Fruit fly (Drosophila melanogaster) whole organism, adult: Measurements from ENCODE around the gene CG34298.

Experiments used
- cic ChIP-seq: fragments of 200-800 bp; sonication (Bioruptor generic); optimal IDR thresholded peaks from 2 replicates; lab custom pipeline; 2017; ENCODE audit warnings: missing biosample characterization, mild to moderate bottlenecking, missing genetic modification characterization, moderate library complexity
- kay ChIP-seq: fragments of 200-800 bp; sonication (Bioruptor generic); peaks from one replicate; lab custom pipeline; 2016; ENCODE audit warnings: missing biosample characterization, missing genetic modification characterization, borderline replicate concordance
- pad ChIP-seq: fragments of 200-800 bp; sonication (Bioruptor generic); optimal IDR thresholded peaks from 3 replicates; lab custom pipeline; 2017; ENCODE audit warnings: missing biosample characterization, missing genetic modification characterization, mild to moderate bottlenecking, moderate library complexity, missing genetic modification reagents
- toe ChIP-seq: fragments of 200-800 bp; sonication (Bioruptor generic); optimal IDR thresholded peaks from 2 replicates; lab custom pipeline; 2016; ENCODE audit warnings: missing biosample characterization, missing genetic modification characterization

- TF ChIP-seq toe (GFP tag; lab: Kevin White, UChicago) = no peak
- no peak for TF ChIP-seq pad (GFP tag; lab: Kevin White, UChicago)
- no peak for TF ChIP-seq kay (GFP tag; lab: Kevin White, UChicago)
- no peak for TF ChIP-seq cic (GFP tag; lab: Kevin White, UChicago)
Measured at dm6 chr3R:29993134-29993533, 6.5 kb upstream of the CG34298 start, which contains the start of gene Acph-1.
